Worm (Caenorhabditis elegans) whole organism, midembryonic: ENCODE data around the gene fzo-1.
A peak's percentile ranks its signal among the peaks of the same experiment; 100 is the strongest.
"Not testable (repeated sequence)": the region's sequence is repeated elsewhere in the genome, so short reads cannot be mapped to it uniquely, and the experiment has no call there.

ENCODE experiments used
- T22C8.4 ChIP-seq: fragments of 200-800 bp; sonication (Bioruptor generic); IDR thresholded peaks from 2 replicates; pipeline ENCODE4 v1.3.6; 2022; ENCODE audit warnings: missing genetic modification characterization, missing compliant biosample characterization
- cog-1 ChIP-seq: sonication (generic microtip); optimal IDR thresholded peaks from 2 replicates; lab custom pipeline; 2016; ENCODE audit warnings: missing genetic modification characterization, missing compliant biosample characterization
- flt-1 ChIP-seq: fragments of 200-800 bp; sonication (Bioruptor generic); IDR thresholded peaks from 2 replicates; pipeline ENCODE4 v1.3.6; 2022; ENCODE audit warnings: missing genetic modification characterization, missing compliant biosample characterization
- klf-2 ChIP-seq: fragments of 200-800 bp; sonication (Bioruptor generic); conservative IDR thresholded peaks from 2 replicates; pipeline ENCODE4 v1.3.6; 2022; ENCODE audit warnings: missing genetic modification reagents, missing genetic modification characterization, missing compliant biosample characterization
- med-1 ChIP-seq: sonication (generic microtip); optimal IDR thresholded peaks from 2 replicates; lab custom pipeline; 2017; ENCODE audit warnings: missing genetic modification characterization, mild to moderate bottlenecking, missing compliant biosample characterization, antibody characterized with exemption, missing genetic modification reagents; ENCODE audit not compliant: insufficient read depth
- ref-1 ChIP-seq: fragments of 200-800 bp; sonication (Bioruptor generic); conservative IDR thresholded peaks from 2 replicates; pipeline ENCODE4 v1.3.6; 2022; ENCODE audit warnings: missing genetic modification reagents, missing genetic modification characterization, missing compliant biosample characterization
- tab-1 ChIP-seq: fragments of 200-800 bp; sonication (Bioruptor generic); IDR thresholded peaks from 2 replicates; pipeline ENCODE4 v1.3.6; 2022; ENCODE audit warnings: missing genetic modification characterization, missing compliant biosample characterization
- ztf-23 ChIP-seq: fragments of 200-800 bp; sonication (Bioruptor generic); IDR thresholded peaks from 2 replicates; pipeline ENCODE4 v1.3.6; 2022; ENCODE audit warnings: missing genetic modification reagents, missing genetic modification characterization, missing compliant biosample characterization
- ztf-29 ChIP-seq: fragments of 200-800 bp; sonication (Bioruptor generic); IDR thresholded peaks from 2 replicates; pipeline ENCODE4 v1.3.6; 2022; ENCODE audit warnings: missing genetic modification reagents, missing genetic modification characterization, missing compliant biosample characterization

fzo-1 gene

DNA sequence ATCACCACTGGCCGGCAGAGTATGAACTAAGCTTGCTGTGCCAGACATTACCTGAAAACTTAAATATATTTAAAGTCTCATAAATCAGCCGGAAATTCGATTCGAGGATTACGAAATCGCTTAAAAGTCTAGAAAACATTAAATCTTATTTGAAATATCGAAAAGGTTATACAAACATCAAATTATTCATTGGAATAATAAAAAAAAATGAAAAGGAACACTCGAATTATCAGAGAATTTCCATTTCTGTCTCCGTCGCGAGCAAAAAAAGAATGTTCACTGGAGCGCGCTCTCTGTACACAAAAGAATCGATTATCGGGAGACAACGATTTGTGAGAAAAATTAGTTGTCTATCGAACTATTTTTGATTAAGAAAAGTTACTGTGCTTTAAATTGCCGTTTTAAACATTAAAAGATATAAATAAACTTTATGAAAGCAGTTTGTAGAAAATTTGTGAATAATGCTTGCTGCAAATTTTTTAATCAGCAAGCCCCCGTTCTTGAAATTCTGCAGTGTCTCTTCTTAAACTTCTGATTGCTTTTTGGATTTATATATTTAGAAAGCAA, at the start of gene fzo-1:
TSS of gene fzo-1 (minus strand) at position 51 of the 567 bp plus-strand sequence.
- TF ChIP-seq cog-1 (tag; lab: Kevin White, UChicago) (peak; percentile 83), ztf-23 (peak; percentile 79; the same call in 1 of the 2 replicates), klf-2 (0 out of 2 replicates have a peak, but pooled peaks have one; percentile 14), tab-1 (GFP tag; lab: Robert Waterston, UW) (no peak)

DNA sequence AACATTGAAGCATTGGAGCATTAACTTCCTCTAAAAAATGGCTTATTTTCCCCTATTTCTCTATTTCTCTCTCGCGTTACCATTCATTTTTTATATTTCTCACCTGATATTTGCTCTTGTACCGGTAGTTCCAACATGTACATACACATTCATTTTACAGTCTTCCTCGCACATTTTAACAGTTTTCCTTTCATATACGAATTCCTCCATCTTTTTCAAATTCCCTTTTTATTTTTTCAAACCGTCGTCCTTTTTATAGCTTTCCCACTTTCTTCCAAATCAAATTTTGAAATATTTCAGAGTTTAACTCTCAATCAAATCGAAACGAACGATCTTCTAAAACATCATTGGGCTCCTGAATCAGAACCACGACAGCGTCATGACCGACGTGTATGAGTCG, 48.2 kb upstream of the fzo-1 start, which contains the start of gene rfip-1:
TSS of gene rfip-1 (plus strand) at position 301 of the 400 bp plus-strand sequence.
- TF ChIP-seq ztf-23 (no peak), cog-1 (tag; lab: Kevin White, UChicago) (no peak), flt-1 (GFP tag; lab: Robert Waterston, UW) (no peak), tab-1 (GFP tag; lab: Robert Waterston, UW) (no peak), ref-1 (GFP tag; lab: Robert Waterston, UW) (no peak), ztf-29 (GFP tag; lab: Robert Waterston, UW) (no peak), T22C8.4 (GFP tag; lab: Robert Waterston, UW) (no peak), klf-2 (no peak), med-1 (no peak)

DNA sequence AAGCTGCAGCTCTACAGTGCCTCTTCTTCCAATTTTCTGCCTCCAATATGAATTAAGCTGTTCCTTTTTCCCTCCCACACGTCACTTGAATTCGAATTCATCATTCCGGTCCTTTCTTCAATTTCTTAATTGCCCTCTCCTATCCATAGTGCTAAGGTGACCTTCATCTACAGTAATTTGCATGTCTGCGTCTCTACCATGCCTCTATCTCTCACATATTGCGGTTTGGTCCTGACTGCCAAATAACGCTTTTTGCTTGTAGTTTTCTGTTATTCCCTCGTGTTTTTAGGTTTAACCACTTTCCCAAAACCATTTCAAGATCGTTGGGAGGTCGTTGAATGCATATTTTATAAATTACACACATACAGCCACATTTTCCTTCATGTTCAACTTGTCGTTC, 44.7 kb upstream of the fzo-1 start:
- TF ChIP-seq tab-1 (GFP tag; lab: Robert Waterston, UW) (no peak), med-1 (no peak)

DNA sequence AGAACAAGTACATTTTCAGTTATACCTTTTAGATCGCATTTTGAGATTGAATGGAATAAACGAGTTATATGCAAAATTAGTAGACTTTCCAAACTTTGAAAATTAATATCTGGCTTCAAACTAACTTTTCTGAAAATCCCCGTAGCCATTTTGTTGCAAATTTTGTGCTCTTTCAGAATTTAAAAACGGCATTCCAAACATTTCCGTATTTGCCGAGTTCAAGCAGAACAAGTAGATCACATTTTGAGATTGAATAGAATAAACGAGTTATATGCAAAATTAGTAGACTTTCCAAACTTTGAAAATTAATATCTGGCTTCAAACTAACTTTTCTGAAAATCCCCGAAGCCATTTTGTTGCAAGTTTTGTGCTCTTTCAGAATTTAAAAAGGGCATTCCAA, 40.5 kb upstream of the fzo-1 start, which contains the start of gene F55C12.2:
TSS of gene F55C12.2 (plus strand) at position 301 of the 400 bp plus-strand sequence.
- not testable (repeated sequence) for TF ChIP-seq ref-1 (GFP tag; lab: Robert Waterston, UW); klf-2; med-1

DNA sequence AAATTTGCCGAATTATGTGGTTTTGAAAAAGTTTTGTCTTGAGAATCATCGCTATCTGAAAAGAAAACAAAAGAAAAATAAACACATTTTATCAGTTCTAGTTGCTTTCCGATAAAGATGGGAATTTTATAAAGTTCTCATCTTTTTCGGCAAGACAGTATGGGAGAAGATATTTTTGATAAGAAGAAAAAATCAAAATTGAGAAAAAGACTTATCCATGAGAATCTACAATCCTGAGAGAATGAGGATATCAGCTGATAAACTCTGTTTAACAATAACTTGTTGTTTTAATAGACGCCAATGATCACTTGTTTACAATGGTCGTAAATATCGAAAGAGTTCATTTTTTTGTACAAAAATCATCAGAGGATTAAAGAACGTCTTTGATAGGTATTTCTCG, 40.0 kb upstream of the fzo-1 start, which contains the start of gene F55C12.6:
TSS of gene F55C12.6 (minus strand) at position 101 of the 400 bp plus-strand sequence.
- no peak for TF ChIP-seq cog-1 (tag; lab: Kevin White, UChicago)
- no peak for TF ChIP-seq flt-1 (GFP tag; lab: Robert Waterston, UW)
- TF ChIP-seq T22C8.4 (GFP tag; lab: Robert Waterston, UW) = no peak
- no peak for TF ChIP-seq tab-1 (GFP tag; lab: Robert Waterston, UW)
- TF ChIP-seq ztf-29 (GFP tag; lab: Robert Waterston, UW) = no peak
- no peak for TF ChIP-seq klf-2

DNA sequence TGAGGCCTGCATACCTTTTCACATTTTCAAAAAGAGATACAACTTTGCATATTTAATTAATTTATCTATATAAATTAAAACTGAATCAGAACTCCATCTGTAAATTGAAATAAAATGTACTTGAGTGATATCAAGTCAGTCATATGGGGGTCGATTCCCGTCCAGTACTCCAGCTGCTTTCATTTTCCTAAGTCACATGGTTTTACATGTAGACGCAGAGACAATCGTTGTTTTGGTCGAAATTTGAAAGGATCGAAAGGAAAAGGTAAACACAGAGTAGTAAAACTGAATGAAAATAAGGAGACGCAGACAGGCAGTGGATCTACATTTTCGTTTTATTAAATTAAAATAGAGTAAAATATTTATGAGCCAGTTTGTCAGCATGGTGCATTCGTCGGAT, 38.1 kb upstream of the fzo-1 start:
- TF ChIP-seq ztf-29 (GFP tag; lab: Robert Waterston, UW) (no peak), klf-2 (no peak), T22C8.4 (GFP tag; lab: Robert Waterston, UW) (no peak), cog-1 (tag; lab: Kevin White, UChicago) (no peak), flt-1 (GFP tag; lab: Robert Waterston, UW) (no peak), ref-1 (GFP tag; lab: Robert Waterston, UW) (no peak), tab-1 (GFP tag; lab: Robert Waterston, UW) (no peak), med-1 (no peak), ztf-23 (no peak)

DNA sequence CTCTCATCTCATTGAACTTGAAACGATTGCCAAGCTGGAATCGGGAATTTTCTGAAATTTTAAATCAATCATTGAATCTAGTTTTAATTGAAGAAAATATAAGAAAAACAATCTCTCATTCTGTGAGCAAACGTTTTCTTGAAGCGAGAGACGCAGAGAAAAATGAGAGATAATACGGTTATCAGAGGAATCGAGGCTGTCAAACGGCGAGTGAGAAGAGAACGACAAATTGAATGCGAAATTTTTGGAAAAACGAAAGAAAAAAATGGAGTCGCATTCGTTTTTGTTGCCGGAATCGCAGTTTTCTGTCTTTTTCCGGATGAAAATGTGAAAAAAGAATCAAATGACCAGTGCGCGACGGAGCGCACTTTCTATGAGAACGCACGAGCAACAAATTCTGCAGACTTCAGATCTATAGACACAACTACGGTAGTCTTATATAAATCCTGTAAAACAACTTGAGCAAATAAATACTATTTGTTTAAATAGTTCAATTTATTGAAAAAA, 37.6 kb upstream of the fzo-1 start, which contains the start of gene tex-2:
TSS of gene tex-2 (minus strand) at position 51 of the 507 bp plus-strand sequence.
- no peak for TF ChIP-seq flt-1 (GFP tag; lab: Robert Waterston, UW)
- TF ChIP-seq ztf-29 (GFP tag; lab: Robert Waterston, UW) = no peak
- no peak for TF ChIP-seq ref-1 (GFP tag; lab: Robert Waterston, UW)
- TF ChIP-seq tab-1 (GFP tag; lab: Robert Waterston, UW) = no peak
- TF ChIP-seq ztf-23 = 0 out of 2 replicates have a peak, but pooled peaks have one; percentile 39
- no peak for TF ChIP-seq med-1

DNA sequence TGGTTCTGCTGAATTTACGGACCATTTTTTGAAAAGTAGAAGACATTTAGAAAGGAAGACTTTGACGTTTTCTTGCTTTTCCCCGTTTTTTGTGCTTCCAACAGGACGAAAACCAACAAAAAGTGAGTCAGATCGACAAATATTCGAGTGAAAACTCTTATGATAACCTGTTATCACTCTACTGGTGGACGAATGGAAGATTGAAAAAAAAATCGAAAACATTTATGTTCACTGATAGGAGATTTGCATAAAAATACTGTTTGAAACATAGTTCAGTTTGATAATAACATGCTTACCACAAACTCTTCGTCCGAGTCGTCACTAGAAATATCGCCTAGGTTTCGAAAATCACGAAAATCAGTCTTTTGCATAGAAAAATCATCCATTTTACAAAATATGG, 36.4 kb upstream of the fzo-1 start:
- no peak for TF ChIP-seq ref-1 (GFP tag; lab: Robert Waterston, UW)
- TF ChIP-seq flt-1 (GFP tag; lab: Robert Waterston, UW) = no peak
- TF ChIP-seq T22C8.4 (GFP tag; lab: Robert Waterston, UW) = no peak
- TF ChIP-seq med-1 = no peak
- TF ChIP-seq ztf-29 (GFP tag; lab: Robert Waterston, UW) = no peak
- no peak for TF ChIP-seq ztf-23
- no peak for TF ChIP-seq klf-2
- no peak for TF ChIP-seq tab-1 (GFP tag; lab: Robert Waterston, UW)
- no peak for TF ChIP-seq cog-1 (tag; lab: Kevin White, UChicago)

DNA sequence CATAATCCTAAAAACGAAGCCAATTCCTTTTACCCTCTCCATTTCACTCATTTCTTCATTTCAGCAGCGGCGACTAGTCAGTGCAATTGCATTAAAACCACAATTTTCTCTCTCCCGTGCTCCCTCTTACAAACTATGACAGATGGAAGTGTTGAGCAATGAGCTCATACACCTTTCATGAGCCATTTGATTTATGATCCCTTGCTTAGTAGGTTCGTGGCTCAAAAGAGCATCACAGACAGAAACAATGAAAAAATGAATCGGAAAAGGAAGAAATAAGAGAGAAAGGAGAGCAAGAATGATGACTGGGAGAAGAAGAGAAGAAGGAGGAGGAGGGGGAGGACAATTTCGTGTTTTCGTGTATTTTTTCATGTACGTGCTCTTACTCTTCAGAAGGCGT, 35.5 kb upstream of the fzo-1 start:
- TF ChIP-seq flt-1 (GFP tag; lab: Robert Waterston, UW) = no peak
- no peak for TF ChIP-seq med-1
- TF ChIP-seq klf-2 = no peak
- TF ChIP-seq ztf-23 = no peak
- no peak for TF ChIP-seq T22C8.4 (GFP tag; lab: Robert Waterston, UW)
- no peak for TF ChIP-seq cog-1 (tag; lab: Kevin White, UChicago)
- TF ChIP-seq tab-1 (GFP tag; lab: Robert Waterston, UW) = no peak
- no peak for TF ChIP-seq ref-1 (GFP tag; lab: Robert Waterston, UW)
- no peak for TF ChIP-seq ztf-29 (GFP tag; lab: Robert Waterston, UW)

DNA sequence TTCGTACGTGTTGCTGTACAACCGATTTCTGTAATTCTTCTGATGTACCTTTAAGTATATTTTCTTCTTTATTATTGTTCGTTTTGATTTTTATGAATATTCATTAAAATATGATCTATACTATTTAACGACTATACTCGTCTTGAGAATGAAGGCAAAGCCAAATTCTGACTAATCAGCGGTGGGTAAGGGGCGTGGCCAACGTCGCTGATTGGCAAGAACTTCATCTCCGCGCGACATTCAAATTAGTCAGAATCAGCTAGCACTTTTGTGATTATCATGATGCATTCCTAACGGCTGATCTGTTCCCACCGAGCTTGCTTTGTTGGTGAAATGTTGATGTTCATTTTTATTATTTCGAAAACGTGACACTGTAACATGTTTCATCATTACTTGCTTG, 30.9 kb upstream of the fzo-1 start:
- TF ChIP-seq ref-1 (GFP tag; lab: Robert Waterston, UW) = no peak
- no peak for TF ChIP-seq ztf-23
- no peak for TF ChIP-seq ztf-29 (GFP tag; lab: Robert Waterston, UW)
- TF ChIP-seq med-1 = no peak
- TF ChIP-seq tab-1 (GFP tag; lab: Robert Waterston, UW) = no peak
- no peak for TF ChIP-seq flt-1 (GFP tag; lab: Robert Waterston, UW)
- no peak for TF ChIP-seq T22C8.4 (GFP tag; lab: Robert Waterston, UW)
- TF ChIP-seq cog-1 (tag; lab: Kevin White, UChicago) = no peak
- TF ChIP-seq klf-2 = no peak
